Fruit fly (Drosophila melanogaster) whole organism, pupa: Measurements from ENCODE around the gene Cad74A.

ENCODE experiments used
- CG12605 ChIP-seq: fragments of 200-800 bp; sonication (Bioruptor generic); IDR thresholded peaks from 2 replicates; pipeline ENCODE4 v1.3.6; 2022; ENCODE audit warnings: missing biosample characterization, missing genetic modification characterization
- CG14655 ChIP-seq: fragments of 200-800 bp; sonication (Bioruptor generic); optimal IDR thresholded peaks from 3 replicates; lab custom pipeline; 2017; ENCODE audit warnings: mild to moderate bottlenecking, missing biosample characterization, missing genetic modification reagents, missing genetic modification characterization
- CG15710 ChIP-seq: fragments of 200-800 bp; sonication (Bioruptor generic); optimal IDR thresholded peaks from 2 replicates; lab custom pipeline; 2018; ENCODE audit warnings: missing biosample characterization, mild to moderate bottlenecking, missing genetic modification characterization, moderate library complexity
- CG17806 ChIP-seq: fragments of 200-800 bp; sonication (Bioruptor generic); optimal IDR thresholded peaks from 2 replicates; lab custom pipeline; 2018; ENCODE audit warnings: missing biosample characterization, mild to moderate bottlenecking, missing genetic modification characterization, moderate library complexity
- CG4496 ChIP-seq: fragments of 200-800 bp; sonication (Bioruptor generic); IDR thresholded peaks from 3 replicates; pipeline ENCODE4 v1.3.6; 2022; ENCODE audit warnings: missing biosample characterization, missing genetic modification characterization
- CG8301 ChIP-seq: fragments of 200-800 bp; sonication (Bioruptor generic); optimal IDR thresholded peaks from 2 replicates; lab custom pipeline; 2018; ENCODE audit warnings: missing biosample characterization, mild to moderate bottlenecking, missing genetic modification characterization
- Pif1B ChIP-seq: fragments of 200-800 bp; sonication (Bioruptor generic); optimal IDR thresholded peaks from 3 replicates; lab custom pipeline; 2016; ENCODE audit warnings: missing biosample characterization, missing genetic modification characterization
- gl ChIP-seq: fragments of 200-800 bp; sonication (Bioruptor generic); optimal IDR thresholded peaks from 2 replicates; lab custom pipeline; 2018; ENCODE audit warnings: missing biosample characterization, mild to moderate bottlenecking, missing genetic modification characterization

Gene Cad74A

DNA sequence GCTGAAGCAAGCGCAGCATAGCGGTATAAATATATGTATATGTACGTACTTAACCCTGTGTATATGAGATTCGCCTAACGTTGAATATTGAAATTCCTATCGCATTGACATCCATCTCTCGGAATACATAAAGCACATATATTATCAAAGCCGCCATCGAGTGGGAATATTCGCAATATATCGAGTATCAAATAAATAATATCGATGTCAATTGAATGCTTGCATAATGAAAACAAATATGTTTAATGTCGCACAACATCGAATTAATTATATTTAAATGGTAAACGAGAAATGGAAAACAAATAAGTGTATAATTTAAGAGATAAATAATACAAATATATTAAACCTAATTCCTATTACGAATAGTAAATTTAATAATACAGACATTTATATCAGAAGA, 58.6 kb downstream of the Cad74A start, which contains the start of gene ND-24L:
ND-24L (minus strand) TSS at position 101 of the 400 bp plus-strand sequence.
- TF ChIP-seq CG4496 (GFP tag; lab: Robert Waterston, UW) (no peak), CG12605 (GFP tag; lab: Robert Waterston, UW) (no peak), CG15710 (tag; lab: Kevin White, UChicago) (no peak), gl (tag; lab: Kevin White, UChicago) (no peak), CG8301 (tag; lab: Kevin White, UChicago) (no peak), Pif1B (GFP tag; lab: Kevin White, UChicago) (no peak), CG14655 (GFP tag; lab: Kevin White, UChicago) (no peak), CG17806 (tag; lab: Kevin White, UChicago) (no peak)
